Fruit fly (Drosophila melanogaster): Measurements from ENCODE around the gene Msr-110.

Msr-110 gene

DNA sequence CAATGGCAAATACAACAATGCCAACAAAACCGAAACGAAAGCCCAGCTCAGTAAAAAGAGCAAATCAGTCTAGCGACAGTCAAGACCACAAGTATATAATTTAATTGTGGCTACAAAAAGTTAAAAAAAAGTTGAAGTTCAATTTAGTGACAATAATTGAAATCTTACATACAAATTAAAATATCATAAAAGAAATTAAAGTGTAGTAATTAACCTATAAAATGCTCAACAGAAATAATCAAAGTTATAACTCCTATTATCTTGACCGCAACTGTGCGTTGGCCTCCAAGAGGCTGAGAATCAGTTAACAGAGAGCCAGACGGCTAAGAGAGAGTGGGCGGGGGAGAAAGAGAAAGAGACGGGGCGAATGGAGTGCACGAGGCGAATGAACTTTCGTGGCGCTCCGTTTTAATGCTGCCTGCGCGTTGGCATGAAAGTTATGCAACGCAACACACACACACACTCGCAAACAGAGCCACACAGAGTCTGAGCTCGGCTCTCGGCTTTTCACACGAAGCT lies 34.6 kb upstream of the Msr-110 start (continued):
- TF ChIP-seq vvl (GFP tag; IDR thresholded peaks at IDR 0.05) (peak; percentile 92), gro (GFP tag; optimal IDR thresholded peaks at IDR 0.05) (no peak), dysf (GFP tag; IDR thresholded peaks at IDR 0.05) (peak; percentile 79), HHEX (GFP tag; optimal IDR thresholded peaks at IDR 0.05) (peak; percentile 63), Doc3 (GFP tag; IDR thresholded peaks at IDR 0.05; ENCODE audit: partially characterized antibody) (no peak), ara (GFP tag; IDR thresholded peaks at IDR 0.05) (peak; percentile 83), Dref (GFP tag; IDR thresholded peaks at IDR 0.05) (no peak), CG3281 (GFP tag; optimal IDR thresholded peaks at IDR 0.05) (no peak), Dek (tag; optimal IDR thresholded peaks at IDR 0.05) (peak; percentile 70), CG14710 (tag; optimal IDR thresholded peaks at IDR 0.05) (peak; percentile 91), nerfin-1 (tag; optimal IDR thresholded peaks at IDR 0.05) (peak; percentile 88), p53 (GFP tag; optimal IDR thresholded peaks at IDR 0.05) (no peak), D19B (GFP tag; optimal IDR thresholded peaks at IDR 0.05) (no peak), NK7.1 (GFP tag; optimal IDR thresholded peaks at IDR 0.05) (no peak), ewg (GFP tag; optimal IDR thresholded peaks at IDR 0.05) (peak; percentile 69), her (GFP tag; optimal IDR thresholded peaks at IDR 0.05) (no peak), CG18476 (GFP tag; optimal IDR thresholded peaks at IDR 0.05) (peak; percentile 70), CG8281 (tag; optimal IDR thresholded peaks at IDR 0.05) (peak; percentile 60), CG31388 (GFP tag; optimal IDR thresholded peaks at IDR 0.05) (peak; percentile 7), Atf6 (GFP tag; IDR thresholded peaks at IDR 0.05) (peak; percentile 41; the same call in 1 of the 2 replicates), zen (tag; optimal IDR thresholded peaks at IDR 0.05) (peak; percentile 52), CG7987 (GFP tag; optimal IDR thresholded peaks at IDR 0.05) (peak; percentile 24), knrl (GFP tag; IDR thresholded peaks at IDR 0.05; ENCODE audit: partially characterized antibody) (no peak), Hsf (GFP tag; optimal IDR thresholded peaks at IDR 0.05) (peak; percentile 73), CG14860 (GFP tag; IDR thresholded peaks at IDR 0.05; ENCODE audit: partially characterized antibody) (no peak), ftz-f1 (GFP tag; optimal IDR thresholded peaks at IDR 0.05) (peak; percentile 28), CG1647 (GFP tag; optimal IDR thresholded peaks at IDR 0.05) (no peak), Chrac-16 (GFP tag; optimal IDR thresholded peaks at IDR 0.05) (peak; percentile 64), CG12942 (GFP tag; optimal IDR thresholded peaks at IDR 0.05) (peak; percentile 54), CG7556 (GFP tag; optimal IDR thresholded peaks at IDR 0.05) (peak; percentile 83), CG5180 (GFP tag; optimal IDR thresholded peaks at IDR 0.05) (peak; percentile 69), CG12071 (GFP tag; optimal IDR thresholded peaks at IDR 0.05) (no peak), ci (GFP tag; IDR thresholded peaks at IDR 0.05) (peak; percentile 88), ken (GFP tag; IDR thresholded peaks at IDR 0.05) (peak; percentile 55; the same call in 1 of the 3 replicates), Hr39 (optimal IDR thresholded peaks at IDR 0.05) (no peak), scrt (GFP tag; optimal IDR thresholded peaks at IDR 0.05) (peak; percentile 67), CG3065 (GFP tag; optimal IDR thresholded peaks at IDR 0.05) (peak; percentile 46), CG12299 (tag; optimal IDR thresholded peaks at IDR 0.05) (peak; percentile 64), ems (GFP tag; optimal IDR thresholded peaks at IDR 0.05) (no peak), kah (GFP tag; optimal IDR thresholded peaks at IDR 0.05) (peak; percentile 63), CG17912 (GFP tag; optimal IDR thresholded peaks at IDR 0.05) (no peak), CG9876 (GFP tag; optimal IDR thresholded peaks at IDR 0.05) (no peak), tll (GFP tag; optimal IDR thresholded peaks at IDR 0.05) (no peak), Blimp-1 (GFP tag; optimal IDR thresholded peaks at IDR 0.05) (peak; percentile 97), vnd (GFP tag; IDR thresholded peaks at IDR 0.05; ENCODE audit: partially characterized antibody) (no peak), CG30431 (GFP tag; optimal IDR thresholded peaks at IDR 0.05) (peak; percentile 45), CG1832 (GFP tag; optimal IDR thresholded peaks at IDR 0.05) (peak; percentile 22), CG6854 (GFP tag; optimal IDR thresholded peaks at IDR 0.05) (peak; percentile 27), CG7786 (GFP tag; optimal IDR thresholded peaks at IDR 0.05) (no peak), CG10431 (GFP tag; optimal IDR thresholded peaks at IDR 0.05) (peak; percentile 76)
